Worm (Caenorhabditis elegans) whole organism, L1 larva: Measurements from ENCODE around the gene oac-1.

Source experiments
- alr-1 ChIP-seq: fragments of 200-800 bp; sonication (Bioruptor generic); optimal IDR thresholded peaks from 2 replicates; lab custom pipeline; 2018; ENCODE audit warnings: borderline replicate concordance, mild to moderate bottlenecking, missing genetic modification characterization, missing compliant biosample characterization
- nhr-11 ChIP-seq: fragments of 150-350 bp; optimal IDR thresholded peaks from 2 replicates; lab custom pipeline; 2014; ENCODE audit warnings: missing biosample characterization, missing genetic modification characterization

DNA sequence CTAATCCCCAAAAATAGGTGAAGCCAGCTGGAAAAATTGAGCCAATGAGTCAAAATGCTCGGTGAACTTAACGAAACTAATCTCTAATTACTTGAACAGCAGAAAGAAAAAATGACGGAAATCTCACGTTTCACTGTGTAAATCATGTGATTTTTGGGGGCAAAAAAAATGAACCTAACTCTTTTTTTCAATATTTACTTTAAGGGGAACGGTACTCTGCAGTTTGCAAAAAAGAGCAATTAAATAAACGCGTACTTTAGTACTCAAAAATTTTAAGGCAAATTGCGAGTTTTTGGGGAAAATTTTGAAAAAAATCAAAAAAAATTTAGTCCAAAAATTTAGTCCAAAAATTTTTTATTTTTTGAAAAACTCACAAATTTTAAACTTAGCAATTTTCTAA lies 24.7 kb downstream of the oac-1 start:
- TF ChIP-seq alr-1 (tag; lab: Kevin White, UChicago): no peak
- TF ChIP-seq nhr-11 (tag; lab: Kevin White, UChicago): no peak
